Worm (Caenorhabditis elegans): ENCODE data around the gene tomm-7.

tomm-7 gene

ce11 chrIII:7855468-7855867 lies 3.9 kb upstream of the tomm-7 start (continued):
- TF ChIP-seq ama-1 (optimal IDR thresholded peaks at IDR 0.05) = no peak
- peak in 1 of 2 experiments; percentile 88 for TF ChIP-seq ama-1 (GFP tag; optimal IDR thresholded peaks at IDR 0.05)
- TF ChIP-seq gei-17 (GFP tag; optimal IDR thresholded peaks at IDR 0.05) = no peak
- no peak for TF ChIP-seq ets-4 (GFP tag; optimal IDR thresholded peaks at IDR 0.05)
- TF ChIP-seq F57A8.1 (GFP tag; optimal IDR thresholded peaks at IDR 0.05) = no peak
- TF ChIP-seq K12H6.12 (tag; optimal IDR thresholded peaks at IDR 0.05) = no peak
- 0 out of 2 replicates have a peak, but pooled peaks have one; percentile 11 for TF ChIP-seq C17E4.6 (GFP tag; IDR thresholded peaks at IDR 0.05)
- TF ChIP-seq cebp-1 (GFP tag; IDR thresholded peaks at IDR 0.05) = no peak
- peak; percentile 19 for TF ChIP-seq cebp-1 (tag; optimal IDR thresholded peaks at IDR 0.05)
- TF ChIP-seq C06A6.2 (GFP tag; conservative IDR thresholded peaks at IDR 0.05) = no peak
- TF ChIP-seq ekl-4 (GFP tag; IDR thresholded peaks at IDR 0.05) = peak; percentile 78
- no peak for TF ChIP-seq sdz-38 (tag; optimal IDR thresholded peaks at IDR 0.05)
- peak; percentile 73 for TF ChIP-seq hsf-1 (GFP tag; IDR thresholded peaks at IDR 0.05)
- peak; percentile 64 for TF ChIP-seq tlf-1 (GFP tag; optimal IDR thresholded peaks at IDR 0.05)
- no peak for TF ChIP-seq atf-7 (tag; optimal IDR thresholded peaks at IDR 0.05)
- no peak for TF ChIP-seq chd-7 (tag; optimal IDR thresholded peaks at IDR 0.05)
- no peak for TF ChIP-seq fkh-3 (tag; optimal IDR thresholded peaks at IDR 0.05)
- no peak for TF ChIP-seq let-607 (tag; optimal IDR thresholded peaks at IDR 0.05)
- TF ChIP-seq nhr-179 (tag; optimal IDR thresholded peaks at IDR 0.05) = no peak
- TF ChIP-seq ztf-3 (GFP tag; optimal IDR thresholded peaks at IDR 0.05) = no peak
- no peak for TF ChIP-seq nfya-1 (tag; optimal IDR thresholded peaks at IDR 0.05; ENCODE audit: borderline replicate concordance, insufficient read depth)
- no peak for TF ChIP-seq T26A5.8 (tag; optimal IDR thresholded peaks at IDR 0.05)
- TF ChIP-seq F57C9.4 (tag; optimal IDR thresholded peaks at IDR 0.05) = no peak
- peak; percentile 58 for TF ChIP-seq madf-6 (GFP tag; IDR thresholded peaks at IDR 0.05)
- no peak for TF ChIP-seq hlh-12 (tag; optimal IDR thresholded peaks at IDR 0.05)
- peak; percentile 20 for TF ChIP-seq snpc-4 (GFP tag; optimal IDR thresholded peaks at IDR 0.05)
- peak in 1 of 4 experiments; percentile 53 for TF ChIP-seq snpc-4 (tag; optimal IDR thresholded peaks at IDR 0.05)
- TF ChIP-seq Y95B8A.8 (GFP tag; IDR thresholded peaks at IDR 0.05) = peak; percentile 69; the same call in 1 of the 2 replicates
- no peak for TF ChIP-seq bed-1 (GFP tag; IDR thresholded peaks at IDR 0.05)
- no peak for TF ChIP-seq unc-130 (GFP tag; optimal IDR thresholded peaks at IDR 0.05)
- no peak for TF ChIP-seq ccch-3 (GFP tag; optimal IDR thresholded peaks at IDR 0.05)
- no peak for TF ChIP-seq Y67H2A.10 (GFP tag; conservative IDR thresholded peaks at IDR 0.05)
- no peak for TF ChIP-seq mel-28 (tag; optimal IDR thresholded peaks at IDR 0.05; ENCODE audit: borderline replicate concordance)
- TF ChIP-seq nhr-27 (tag; optimal IDR thresholded peaks at IDR 0.05) = no peak
- peak; percentile 11 for TF ChIP-seq athp-1 (tag; optimal IDR thresholded peaks at IDR 0.05)
- TF ChIP-seq pbrm-1 (GFP tag; IDR thresholded peaks at IDR 0.05) = peak; percentile 66; the same call in 1 of the 2 replicates
- TF ChIP-seq F55B11.4 (tag; optimal IDR thresholded peaks at IDR 0.05; ENCODE audit: borderline replicate concordance, insufficient read depth) = no peak
- peak in 1 of 3 experiments; percentile 22 for TF ChIP-seq lin-35 (GFP tag; optimal IDR thresholded peaks at IDR 0.05)
- TF ChIP-seq akir-1 (GFP tag; optimal IDR thresholded peaks at IDR 0.05) = no peak
- TF ChIP-seq F49E8.2 (tag; optimal IDR thresholded peaks at IDR 0.05; ENCODE audit: insufficient read depth) = peak; percentile 82
- no peak for TF ChIP-seq aptf-2 (GFP tag; conservative IDR thresholded peaks at IDR 0.05)
- TF ChIP-seq ztf-26 (tag; optimal IDR thresholded peaks at IDR 0.05) = no peak
- peak; percentile 53 for TF ChIP-seq him-1 (tag; optimal IDR thresholded peaks at IDR 0.05)
- TF ChIP-seq mes-4 (tag; optimal IDR thresholded peaks at IDR 0.05) = no peak
- TF ChIP-seq Y53F4B.3 (GFP tag; IDR thresholded peaks at IDR 0.05) = no peak
- no peak for TF ChIP-seq dpff-1 (tag; optimal IDR thresholded peaks at IDR 0.05)
- no peak for TF ChIP-seq attf-5 (GFP tag; optimal IDR thresholded peaks at IDR 0.05)
- TF ChIP-seq somi-1 (GFP tag; optimal IDR thresholded peaks at IDR 0.05) = peak; percentile 12
- no peak for TF ChIP-seq F10E7.11 (tag; optimal IDR thresholded peaks at IDR 0.05)
- no peak for TF ChIP-seq B0019.2 (GFP tag; conservative IDR thresholded peaks at IDR 0.05)
